Fruit fly (Drosophila melanogaster) whole organism, adult: ENCODE results near the gene CG31493.

ENCODE experiments used
- CG11617 ChIP-seq: fragments of 200-800 bp; sonication (Bioruptor generic); optimal IDR thresholded peaks from 2 replicates; lab custom pipeline; 2017; ENCODE audit warnings: mild to moderate bottlenecking, missing biosample characterization, missing genetic modification reagents, missing genetic modification characterization
- CG12768 ChIP-seq: fragments of 200-800 bp; sonication (Bioruptor generic); optimal IDR thresholded peaks from 2 replicates; lab custom pipeline; 2017; ENCODE audit warnings: missing biosample characterization, missing genetic modification characterization, mild to moderate bottlenecking, moderate library complexity, missing genetic modification reagents
- CG14711 ChIP-seq: fragments of 200-800 bp; sonication (Bioruptor generic); optimal IDR thresholded peaks from 2 replicates; lab custom pipeline; 2018; ENCODE audit warnings: missing biosample characterization, mild to moderate bottlenecking, missing genetic modification characterization, moderate library complexity
- CG1620 ChIP-seq: fragments of 200-800 bp; sonication (Bioruptor generic); optimal IDR thresholded peaks from 2 replicates; lab custom pipeline; 2016; ENCODE audit warnings: missing biosample characterization, missing genetic modification characterization
- CG33017 ChIP-seq: fragments of 200-800 bp; sonication (Bioruptor generic); optimal IDR thresholded peaks from 2 replicates; lab custom pipeline; 2018; ENCODE audit warnings: missing biosample characterization, mild to moderate bottlenecking, missing genetic modification characterization, moderate library complexity
- CG5204 ChIP-seq: fragments of 200-800 bp; sonication (Bioruptor generic); optimal IDR thresholded peaks from 2 replicates; lab custom pipeline; 2016; ENCODE audit warnings: missing biosample characterization, missing genetic modification characterization
- CG7045 ChIP-seq: fragments of 200-800 bp; sonication (Bioruptor generic); optimal IDR thresholded peaks from 2 replicates; lab custom pipeline; 2017; ENCODE audit warnings: missing biosample characterization, mild to moderate bottlenecking, missing genetic modification characterization
- CG7101 ChIP-seq: fragments of 200-800 bp; sonication (Bioruptor generic); optimal IDR thresholded peaks from 2 replicates; lab custom pipeline; 2018; ENCODE audit warnings: missing biosample characterization, mild to moderate bottlenecking, missing genetic modification characterization, moderate library complexity
- Clk ChIP-seq: fragments of 200-800 bp; sonication (Bioruptor generic); optimal IDR thresholded peaks from 2 replicates; lab custom pipeline; 2017; ENCODE audit warnings: missing biosample characterization, missing genetic modification characterization
- Crg-1 ChIP-seq: fragments of 200-800 bp; sonication (Bioruptor generic); optimal IDR thresholded peaks from 2 replicates; lab custom pipeline; 2016; ENCODE audit warnings: missing biosample characterization, missing genetic modification characterization
- Hr96 ChIP-seq: fragments of 200-800 bp; sonication (Bioruptor generic); optimal IDR thresholded peaks from 2 replicates; lab custom pipeline; 2016; ENCODE audit warnings: missing biosample characterization, missing genetic modification characterization
- Mnt ChIP-seq: fragments of 200-800 bp; sonication (Bioruptor generic); optimal IDR thresholded peaks from 2 replicates; lab custom pipeline; 2016; ENCODE audit warnings: missing biosample characterization, mild to moderate bottlenecking, missing genetic modification characterization
- bab1 ChIP-seq: fragments of 200-800 bp; sonication (Bioruptor generic); optimal IDR thresholded peaks from 3 replicates; lab custom pipeline; 2019; ENCODE audit warnings: missing biosample characterization, mild to moderate bottlenecking, missing genetic modification characterization, moderate library complexity
- cic ChIP-seq: fragments of 200-800 bp; sonication (Bioruptor generic); optimal IDR thresholded peaks from 2 replicates; lab custom pipeline; 2017; ENCODE audit warnings: missing biosample characterization, mild to moderate bottlenecking, missing genetic modification characterization, moderate library complexity
- cnc ChIP-seq, 2 experiments: fragments of >200 bp; optimal IDR thresholded peaks; 2 replicates each; lab custom pipeline; 2017
- kay ChIP-seq: fragments of 200-800 bp; sonication (Bioruptor generic); peaks from one replicate; lab custom pipeline; 2016; ENCODE audit warnings: missing biosample characterization, missing genetic modification characterization, borderline replicate concordance
- ovo ChIP-seq: fragments of 200-800 bp; sonication (Bioruptor generic); optimal IDR thresholded peaks from 2 replicates; lab custom pipeline; 2016; ENCODE audit warnings: missing biosample characterization, missing genetic modification characterization
- pad ChIP-seq: fragments of 200-800 bp; sonication (Bioruptor generic); optimal IDR thresholded peaks from 3 replicates; lab custom pipeline; 2017; ENCODE audit warnings: missing biosample characterization, missing genetic modification characterization, mild to moderate bottlenecking, moderate library complexity, missing genetic modification reagents
- tj ChIP-seq: fragments of 200-800 bp; sonication (Bioruptor generic); optimal IDR thresholded peaks from 3 replicates; lab custom pipeline; 2017; ENCODE audit warnings: missing biosample characterization, mild to moderate bottlenecking, missing genetic modification characterization, moderate library complexity
- toe ChIP-seq: fragments of 200-800 bp; sonication (Bioruptor generic); optimal IDR thresholded peaks from 2 replicates; lab custom pipeline; 2016; ENCODE audit warnings: missing biosample characterization, missing genetic modification characterization

Gene CG31493

dm6 chr3R:7131260-7131659, at the start of gene CG31493:
Gene CG31493 (plus strand): TSS chr3R:7131560.
- no peak for TF ChIP-seq cic
- TF ChIP-seq tj, result no peak
- TF ChIP-seq Hr96 (GFP tag; lab: Kevin White, UChicago), result no peak
- no peak for TF ChIP-seq CG33017 (tag; lab: Kevin White, UChicago)
- no peak for TF ChIP-seq CG12768 (GFP tag; lab: Kevin White, UChicago)
- TF ChIP-seq bab1 (GFP tag; lab: Kevin White, UChicago), result no peak
- no peak for TF ChIP-seq CG14711 (tag; lab: Kevin White, UChicago)
- TF ChIP-seq CG7045 (GFP tag; lab: Kevin White, UChicago), result no peak
- TF ChIP-seq toe (GFP tag; lab: Kevin White, UChicago), result no peak
- TF ChIP-seq Mnt (GFP tag; lab: Kevin White, UChicago), result no peak
- TF ChIP-seq cnc (optimal IDR thresholded peaks at IDR 0.05; lab: Kevin White, UChicago), result no peak
- TF ChIP-seq Clk (GFP tag; lab: Kevin White, UChicago), result no peak
- no peak for TF ChIP-seq CG5204 (GFP tag; lab: Kevin White, UChicago)
- no peak for TF ChIP-seq Crg-1 (GFP tag; lab: Kevin White, UChicago)

- peak; percentile 55 for TF ChIP-seq toe (GFP tag; lab: Kevin White, UChicago)
- peak; percentile 68 for TF ChIP-seq bab1 (GFP tag; lab: Kevin White, UChicago)
- peak; percentile 17 for TF ChIP-seq CG11617 (GFP tag; lab: Kevin White, UChicago)
- TF ChIP-seq CG7045 (GFP tag; lab: Kevin White, UChicago), result no peak
- no peak for TF ChIP-seq Hr96 (GFP tag; lab: Kevin White, UChicago)
- no peak for TF ChIP-seq ovo
- no peak for TF ChIP-seq pad (GFP tag; lab: Kevin White, UChicago)
- peak; percentile 23 for TF ChIP-seq CG7101 (tag; lab: Kevin White, UChicago)
- no peak for TF ChIP-seq kay (GFP tag; lab: Kevin White, UChicago)
- TF ChIP-seq CG5204 (GFP tag; lab: Kevin White, UChicago), result no peak
- TF ChIP-seq Mnt (GFP tag; lab: Kevin White, UChicago), result peak; percentile 32
- TF ChIP-seq CG14711 (tag; lab: Kevin White, UChicago), result no peak
- TF ChIP-seq CG1620 (GFP tag; lab: Kevin White, UChicago), result peak; percentile 39
- TF ChIP-seq cic, result peak; percentile 3
- TF ChIP-seq Clk (GFP tag; lab: Kevin White, UChicago), result no peak
- no peak for TF ChIP-seq Crg-1 (GFP tag; lab: Kevin White, UChicago)
- TF ChIP-seq cnc (optimal IDR thresholded peaks at IDR 0.05; lab: Kevin White, UChicago), result no peak
- peak; percentile 42 for TF ChIP-seq CG12768 (GFP tag; lab: Kevin White, UChicago)
- TF ChIP-seq CG33017 (tag; lab: Kevin White, UChicago), result no peak
- peak; percentile 3 for TF ChIP-seq tj
These were observed 49.4 kb upstream of the CG31493 start, which contains the start of gene Dpck for dm6 chr3R:7081972-7082371. Gene Dpck (plus strand): TSS chr3R:7082182.

DNA sequence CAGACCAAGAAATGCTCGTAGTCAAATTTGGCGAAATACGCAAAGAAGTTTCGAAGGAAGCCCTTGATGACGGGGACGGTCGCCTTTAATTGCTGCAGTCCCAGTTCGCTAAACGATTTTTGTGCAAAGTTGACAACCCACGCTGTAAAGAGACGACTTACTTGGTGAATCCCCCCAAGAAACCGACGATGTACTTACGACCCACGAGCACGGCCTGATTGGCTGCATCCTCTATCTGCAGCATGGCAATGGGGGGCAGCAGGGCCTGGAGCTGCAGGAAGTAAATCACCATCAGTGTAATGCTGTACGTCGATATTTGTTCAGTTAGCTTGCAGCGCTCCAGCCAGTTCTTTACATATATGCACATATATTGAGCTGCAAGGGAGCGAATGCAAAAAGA, 47.6 kb upstream of the CG31493 start:
- TF ChIP-seq CG7101 (tag; lab: Kevin White, UChicago), result no peak
- TF ChIP-seq Clk (GFP tag; lab: Kevin White, UChicago), result no peak
- TF ChIP-seq cic, result no peak
- no peak for TF ChIP-seq kay (GFP tag; lab: Kevin White, UChicago)
- no peak for TF ChIP-seq CG33017 (tag; lab: Kevin White, UChicago)
- no peak for TF ChIP-seq cnc (optimal IDR thresholded peaks at IDR 0.05; lab: Kevin White, UChicago)
- TF ChIP-seq CG1620 (GFP tag; lab: Kevin White, UChicago), result no peak
- TF ChIP-seq bab1 (GFP tag; lab: Kevin White, UChicago), result no peak
- TF ChIP-seq pad (GFP tag; lab: Kevin White, UChicago), result no peak
- TF ChIP-seq CG5204 (GFP tag; lab: Kevin White, UChicago), result no peak
- TF ChIP-seq CG14711 (tag; lab: Kevin White, UChicago), result no peak
- TF ChIP-seq Crg-1 (GFP tag; lab: Kevin White, UChicago), result no peak

- TF ChIP-seq CG14711 (tag; lab: Kevin White, UChicago), result peak; percentile 87
- no peak for TF ChIP-seq cnc (optimal IDR thresholded peaks at IDR 0.05; lab: Kevin White, UChicago)
These were observed 45.9 kb upstream of the CG31493 start for dm6 chr3R:7085455-7085854.

- TF ChIP-seq CG33017 (tag; lab: Kevin White, UChicago) (no peak), ovo (no peak), pad (GFP tag; lab: Kevin White, UChicago) (no peak), Crg-1 (GFP tag; lab: Kevin White, UChicago) (no peak), CG5204 (GFP tag; lab: Kevin White, UChicago) (no peak), CG1620 (GFP tag; lab: Kevin White, UChicago) (no peak), cic (no peak), Clk (GFP tag; lab: Kevin White, UChicago) (no peak), bab1 (GFP tag; lab: Kevin White, UChicago) (no peak), CG7101 (tag; lab: Kevin White, UChicago) (no peak), toe (GFP tag; lab: Kevin White, UChicago) (no peak)
These were observed 45.4 kb upstream of the CG31493 start, which contains the start of gene Tailor for dm6 chr3R:7085983-7086376. Gene Tailor (minus strand): TSS chr3R:7086083.

DNA sequence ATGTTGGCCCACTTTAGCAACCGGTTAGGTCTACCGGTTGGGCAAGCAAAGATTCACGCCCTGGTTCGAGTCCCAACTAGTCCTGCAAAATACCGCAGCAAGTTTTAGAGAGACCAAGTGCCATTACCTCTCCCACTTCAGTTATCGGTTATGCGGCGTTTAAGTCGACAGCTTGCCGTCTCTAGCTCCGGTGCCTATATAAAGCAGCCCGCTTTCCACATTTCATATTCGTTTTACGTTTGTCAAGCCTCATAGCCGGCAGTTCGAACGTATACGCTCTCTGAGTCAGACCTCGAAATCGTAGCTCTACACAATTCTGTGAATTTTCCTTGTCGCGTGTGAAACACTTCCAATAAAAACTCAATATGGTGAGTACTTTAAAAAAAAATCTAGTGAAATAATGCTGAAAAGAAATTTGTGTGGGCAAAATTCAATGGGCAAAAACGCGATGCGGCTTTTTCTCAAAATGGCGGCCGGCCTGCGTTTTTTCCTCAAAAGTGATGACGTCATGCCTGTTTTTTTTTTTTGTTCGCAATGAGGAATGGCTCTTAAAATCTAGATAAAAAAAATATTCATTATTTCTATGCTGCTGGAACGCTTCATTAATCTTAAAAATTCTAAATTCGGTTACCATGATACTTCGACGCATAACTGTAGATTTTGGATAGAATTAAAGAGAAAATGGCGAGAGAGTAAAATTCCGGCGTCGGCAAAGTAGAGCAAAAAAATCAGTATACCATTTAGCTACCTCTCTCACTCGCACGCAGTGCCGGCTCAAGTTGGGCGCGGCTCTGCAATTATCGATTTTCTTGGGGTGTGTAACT, 44.8 kb upstream of the CG31493 start, which contains the start of gene alphaTub84B:
TSS of gene alphaTub84B (plus strand) at position 223 of the 824 bp plus-strand sequence.
- TF ChIP-seq CG7045 (GFP tag; lab: Kevin White, UChicago), result peak; percentile 37
- TF ChIP-seq CG7101 (tag; lab: Kevin White, UChicago), result peak; percentile 61
- no peak for TF ChIP-seq CG5204 (GFP tag; lab: Kevin White, UChicago)
- peak; percentile 51 for TF ChIP-seq CG14711 (tag; lab: Kevin White, UChicago)
- peak; percentile 80 for TF ChIP-seq Hr96 (GFP tag; lab: Kevin White, UChicago)
- peak; percentile 59 for TF ChIP-seq CG1620 (GFP tag; lab: Kevin White, UChicago)
- TF ChIP-seq cic, result peak; percentile 86
- TF ChIP-seq bab1 (GFP tag; lab: Kevin White, UChicago), result peak; percentile 79
- TF ChIP-seq tj, result peak; percentile 73
- TF ChIP-seq pad (GFP tag; lab: Kevin White, UChicago), result no peak
- no peak for TF ChIP-seq Clk (GFP tag; lab: Kevin White, UChicago)
- TF ChIP-seq Crg-1 (GFP tag; lab: Kevin White, UChicago), result peak; percentile 84
- peak; percentile 91 for TF ChIP-seq Mnt (GFP tag; lab: Kevin White, UChicago)
- no peak for TF ChIP-seq toe (GFP tag; lab: Kevin White, UChicago)
- peak; percentile 43 for TF ChIP-seq CG12768 (GFP tag; lab: Kevin White, UChicago)
- TF ChIP-seq CG11617 (GFP tag; lab: Kevin White, UChicago), result peak; percentile 73
- TF ChIP-seq kay (GFP tag; lab: Kevin White, UChicago), result no peak
- peak in 1 of 2 experiments; percentile 10 for TF ChIP-seq cnc (optimal IDR thresholded peaks at IDR 0.05; lab: Kevin White, UChicago)
- TF ChIP-seq ovo, result no peak
- peak; percentile 66 for TF ChIP-seq CG33017 (tag; lab: Kevin White, UChicago)
